Fruit fly (Drosophila melanogaster) whole organism, embryonic: ENCODE data around the gene Irbp.

Experiments
- Ada2b ChIP-seq: fragments of 200-800 bp; sonication (Bioruptor generic); IDR thresholded peaks from 2 replicates; pipeline ENCODE4 v1.3.6; 2022; ENCODE audit warnings: missing biosample characterization, missing genetic modification characterization
- B-H1 ChIP-seq: fragments of 200-800 bp; sonication (Bioruptor generic); IDR thresholded peaks from 3 replicates; pipeline ENCODE4 v1.3.6; 2022; ENCODE audit warnings: missing biosample characterization, missing genetic modification characterization
- B-H2 ChIP-seq: fragments of 200-800 bp; sonication (Bioruptor generic); optimal IDR thresholded peaks from 2 replicates; lab custom pipeline; 2018; ENCODE audit warnings: missing biosample characterization, mild to moderate bottlenecking, missing genetic modification characterization
- CG12155 ChIP-seq: fragments of 200-800 bp; sonication (Bioruptor generic); optimal IDR thresholded peaks from 3 replicates; lab custom pipeline; 2016; ENCODE audit warnings: missing biosample characterization, missing genetic modification characterization
- CG15601 ChIP-seq: fragments of 200-800 bp; sonication (Bioruptor generic); optimal IDR thresholded peaks from 3 replicates; lab custom pipeline; 2019; ENCODE audit warnings: missing biosample characterization, mild to moderate bottlenecking, missing genetic modification characterization, moderate library complexity
- CG17328 ChIP-seq: fragments of 200-800 bp; sonication (Bioruptor generic); IDR thresholded peaks from 2 replicates; pipeline ENCODE4 v1.3.6; 2022; ENCODE audit warnings: missing biosample characterization, missing genetic modification characterization
- CG17385 ChIP-seq: fragments of 200-800 bp; sonication (Bioruptor generic); optimal IDR thresholded peaks from 3 replicates; lab custom pipeline; 2018; ENCODE audit warnings: missing biosample characterization, mild to moderate bottlenecking, missing genetic modification characterization
- CG17912 ChIP-seq: fragments of 200-800 bp; sonication (Bioruptor generic); optimal IDR thresholded peaks from 2 replicates; lab custom pipeline; 2018; ENCODE audit warnings: missing biosample characterization, mild to moderate bottlenecking, missing genetic modification characterization
- CG18619 ChIP-seq: fragments of 200-800 bp; sonication (Bioruptor generic); optimal IDR thresholded peaks from 3 replicates; lab custom pipeline; 2017; ENCODE audit warnings: missing biosample characterization, mild to moderate bottlenecking, missing genetic modification characterization
- CG2678 ChIP-seq: fragments of 200-800 bp; sonication (Bioruptor generic); optimal IDR thresholded peaks from 3 replicates; lab custom pipeline; 2019; ENCODE audit warnings: missing biosample characterization, mild to moderate bottlenecking, missing genetic modification characterization, moderate library complexity
- CG30403 ChIP-seq: fragments of 200-800 bp; sonication (Bioruptor generic); optimal IDR thresholded peaks from 3 replicates; lab custom pipeline; 2016; ENCODE audit warnings: missing biosample characterization, missing genetic modification characterization
- CG33557 ChIP-seq: fragments of 200-800 bp; sonication (Bioruptor generic); optimal IDR thresholded peaks from 2 replicates; lab custom pipeline; 2019; ENCODE audit warnings: missing biosample characterization, mild to moderate bottlenecking, missing genetic modification characterization, moderate library complexity
- CG4360 ChIP-seq: fragments of 200-800 bp; sonication (Bioruptor generic); IDR thresholded peaks from 2 replicates; pipeline ENCODE4 v1.3.6; 2022; ENCODE audit warnings: missing biosample characterization, missing genetic modification characterization
- CG4424 ChIP-seq: fragments of 200-800 bp; sonication (Bioruptor generic); optimal IDR thresholded peaks from 3 replicates; lab custom pipeline; 2016; ENCODE audit warnings: missing biosample characterization, missing genetic modification characterization
- CG5180 ChIP-seq: fragments of 200-800 bp; sonication (Bioruptor generic); optimal IDR thresholded peaks from 3 replicates; lab custom pipeline; 2017; ENCODE audit warnings: missing biosample characterization, missing genetic modification characterization, mild to moderate bottlenecking, moderate library complexity, missing genetic modification reagents
- CG6765 ChIP-seq: fragments of 200-800 bp; sonication (Bioruptor generic); optimal IDR thresholded peaks from 3 replicates; lab custom pipeline; 2017; ENCODE audit warnings: missing biosample characterization, mild to moderate bottlenecking, missing genetic modification characterization
- CG7786 ChIP-seq: fragments of 200-800 bp; sonication (Bioruptor generic); optimal IDR thresholded peaks from 2 replicates; lab custom pipeline; 2016; ENCODE audit warnings: missing biosample characterization, missing genetic modification characterization
- CG7928 ChIP-seq: fragments of 200-800 bp; sonication (Bioruptor generic); optimal IDR thresholded peaks from 2 replicates; lab custom pipeline; 2017; ENCODE audit warnings: missing biosample characterization, mild to moderate bottlenecking, missing genetic modification characterization
- CG8924 ChIP-seq: fragments of 200-800 bp; optimal IDR thresholded peaks from 3 replicates; lab custom pipeline; 2019; ENCODE audit warnings: missing biosample characterization, mild to moderate bottlenecking, missing genetic modification characterization, moderate library complexity
- CG9932 ChIP-seq: fragments of 200-800 bp; sonication (Bioruptor generic); IDR thresholded peaks from 2 replicates; pipeline ENCODE4 v1.3.6; 2022; ENCODE audit warnings: missing biosample characterization, missing genetic modification characterization
- Dbx ChIP-seq: fragments of 200-800 bp; sonication (Bioruptor generic); IDR thresholded peaks from 3 replicates; pipeline ENCODE4 v1.3.6; 2022; ENCODE audit warnings: missing biosample characterization, missing genetic modification characterization
- Dip3 ChIP-seq: fragments of 200-800 bp; sonication (Bioruptor generic); optimal IDR thresholded peaks from 3 replicates; lab custom pipeline; 2016; ENCODE audit warnings: missing biosample characterization, missing genetic modification characterization
- Dp ChIP-seq: fragments of 200-800 bp; sonication (Bioruptor generic); optimal IDR thresholded peaks from 2 replicates; lab custom pipeline; 2018; ENCODE audit warnings: missing biosample characterization, mild to moderate bottlenecking, missing genetic modification characterization, moderate library complexity
- Gug ChIP-seq: fragments of 200-800 bp; sonication (Bioruptor generic); IDR thresholded peaks from 4 replicates; pipeline ENCODE4 v1.3.6; 2022; ENCODE audit warnings: missing biosample characterization, missing genetic modification characterization
- H2.0 ChIP-seq: fragments of 200-800 bp; sonication (Bioruptor generic); IDR thresholded peaks from 2 replicates; pipeline ENCODE4 v1.3.6; 2022; ENCODE audit warnings: missing biosample characterization, missing genetic modification characterization
- HHEX ChIP-seq: fragments of 200-800 bp; sonication (Bioruptor generic); optimal IDR thresholded peaks from 3 replicates; lab custom pipeline; 2017; ENCODE audit warnings: missing biosample characterization, mild to moderate bottlenecking, missing genetic modification characterization, missing genetic modification reagents
- Hr51 ChIP-seq, 2 experiments: fragments of 200-800 bp; sonication (Bioruptor generic); optimal IDR thresholded peaks; 2 replicates in 1 of 2; 3 replicates in 1 of 2; lab custom pipeline; 2016 to 2018; ENCODE audit warnings: missing biosample characterization in 2 of 2, missing genetic modification characterization in 2 of 2, mild to moderate bottlenecking in 1 of 2, moderate library complexity in 1 of 2
- Mad ChIP-seq: fragments of 200-800 bp; sonication (Bioruptor generic); optimal IDR thresholded peaks from 2 replicates; lab custom pipeline; 2016; ENCODE audit warnings: missing biosample characterization, missing genetic modification characterization
- Myb ChIP-seq: fragments of 200-800 bp; sonication (Bioruptor generic); optimal IDR thresholded peaks from 2 replicates; lab custom pipeline; 2016; ENCODE audit warnings: missing biosample characterization, missing genetic modification characterization
- Xbp1 ChIP-seq: fragments of 200-800 bp; sonication (Bioruptor generic); optimal IDR thresholded peaks from 3 replicates; lab custom pipeline; 2016; ENCODE audit warnings: missing biosample characterization, mild to moderate bottlenecking, missing genetic modification characterization
- ac ChIP-seq: fragments of 200-800 bp; sonication (Bioruptor generic); optimal IDR thresholded peaks from 3 replicates; lab custom pipeline; 2017; ENCODE audit warnings: missing biosample characterization, mild to moderate bottlenecking, missing genetic modification characterization
- al ChIP-seq: fragments of 200-800 bp; sonication (Bioruptor generic); IDR thresholded peaks from 2 replicates; pipeline ENCODE4 v1.3.6; 2022; ENCODE audit warnings: missing biosample characterization, missing genetic modification characterization
- dimm ChIP-seq: fragments of 200-800 bp; sonication (Bioruptor generic); IDR thresholded peaks from 2 replicates; pipeline ENCODE4 v1.3.6; 2022; ENCODE audit warnings: missing biosample characterization, missing genetic modification characterization
- disco-r ChIP-seq: fragments of 200-800 bp; sonication (Bioruptor generic); optimal IDR thresholded peaks from 2 replicates; lab custom pipeline; 2016; ENCODE audit warnings: missing biosample characterization, missing genetic modification characterization
- dm ChIP-seq: fragments of 200-800 bp; sonication (Bioruptor generic); optimal IDR thresholded peaks from 3 replicates; lab custom pipeline; 2016; ENCODE audit warnings: missing biosample characterization, missing genetic modification characterization
- ewg ChIP-seq: fragments of 200-800 bp; sonication (Bioruptor generic); optimal IDR thresholded peaks from 3 replicates; lab custom pipeline; 2017; ENCODE audit warnings: mild to moderate bottlenecking, missing biosample characterization, missing genetic modification reagents, missing genetic modification characterization
- exex ChIP-seq: fragments of 200-800 bp; sonication (Bioruptor generic); optimal IDR thresholded peaks from 4 replicates; lab custom pipeline; 2018; ENCODE audit warnings: missing biosample characterization, mild to moderate bottlenecking, missing genetic modification characterization, moderate library complexity
- eyg ChIP-seq: fragments of 200-800 bp; sonication (Bioruptor generic); optimal IDR thresholded peaks from 3 replicates; lab custom pipeline; 2016; ENCODE audit warnings: missing biosample characterization, missing genetic modification characterization
- gce ChIP-seq: fragments of 200-800 bp; sonication (Bioruptor generic); IDR thresholded peaks from 3 replicates; pipeline ENCODE4 v1.3.6; 2022; ENCODE audit warnings: missing biosample characterization, missing genetic modification characterization
- gro ChIP-seq: fragments of 200-800 bp; sonication (Bioruptor generic); optimal IDR thresholded peaks from 2 replicates; lab custom pipeline; 2016; ENCODE audit warnings: missing biosample characterization, missing genetic modification characterization
- nom ChIP-seq: fragments of 200-800 bp; sonication (Bioruptor generic); optimal IDR thresholded peaks from 2 replicates; lab custom pipeline; 2017; ENCODE audit warnings: missing biosample characterization, missing genetic modification characterization, mild to moderate bottlenecking, moderate library complexity, missing genetic modification reagents
- org-1 ChIP-seq: fragments of 200-800 bp; sonication (Bioruptor generic); optimal IDR thresholded peaks from 2 replicates; lab custom pipeline; 2017; ENCODE audit warnings: missing biosample characterization, missing genetic modification characterization
- pho ChIP-seq: fragments of 200-800 bp; sonication (Bioruptor generic); optimal IDR thresholded peaks from 2 replicates; lab custom pipeline; 2016; ENCODE audit warnings: missing biosample characterization, missing genetic modification characterization
- prd ChIP-seq, 3 experiments: fragments of >200 bp in 2 of 3; fragments of 200-800 bp in 1 of 3; sonication (Bioruptor generic) in 1 of 3; optimal IDR thresholded peaks in 2 of 3; IDR thresholded peaks in 1 of 3; 2 replicates in 2 of 3; 3 replicates in 1 of 3; pipeline versions ENCODE4 v1.3.6 to Lab custom; 2017 to 2022; ENCODE audit warnings: missing biosample characterization in 1 of 3, missing genetic modification characterization in 1 of 3
- repo ChIP-seq: fragments of 200-800 bp; sonication (Bioruptor generic); optimal IDR thresholded peaks from 2 replicates; lab custom pipeline; 2016; ENCODE audit warnings: missing biosample characterization, missing genetic modification characterization
- slou ChIP-seq: fragments of 200-800 bp; sonication (Bioruptor generic); optimal IDR thresholded peaks from 3 replicates; lab custom pipeline; 2016; ENCODE audit warnings: missing biosample characterization, missing genetic modification characterization
- tio ChIP-seq: fragments of 200-800 bp; sonication (Bioruptor generic); optimal IDR thresholded peaks from 2 replicates; lab custom pipeline; 2017; ENCODE audit warnings: missing biosample characterization, missing genetic modification characterization, inconsistent platforms
- trh ChIP-seq: fragments of 200-800 bp; sonication (Bioruptor generic); optimal IDR thresholded peaks from 2 replicates; lab custom pipeline; 2016; ENCODE audit warnings: missing biosample characterization, missing genetic modification characterization
- ttk ChIP-seq: fragments of 200-800 bp; sonication (Bioruptor generic); IDR thresholded peaks from 2 replicates; pipeline ENCODE4 v2.1.2; 2022; ENCODE audit warnings: missing biosample characterization, missing genetic modification characterization
- zfh1 ChIP-seq: fragments of 200-800 bp; sonication (Bioruptor generic); IDR thresholded peaks from 3 replicates; pipeline ENCODE4 v1.3.6; 2022; ENCODE audit warnings: missing biosample characterization, missing genetic modification characterization

Gene Irbp

DNA sequence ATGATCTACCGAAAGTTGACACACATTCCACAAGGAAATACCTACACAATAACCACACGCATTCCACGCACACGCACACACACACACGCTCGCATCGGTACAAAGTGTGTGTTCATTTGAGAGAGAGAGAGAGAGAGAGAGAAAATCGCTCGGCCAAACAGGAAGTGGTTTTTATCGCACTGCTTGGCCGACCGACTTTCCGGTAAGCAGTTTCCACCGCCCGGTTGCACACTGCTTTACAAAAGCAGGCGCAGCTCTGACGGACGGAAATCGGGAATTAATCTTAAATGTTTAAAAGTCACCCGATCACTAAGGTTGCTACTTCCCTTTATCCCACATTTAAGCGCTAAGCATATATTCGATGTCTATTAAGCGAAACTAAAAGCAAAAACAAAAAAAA is 17.0 kb upstream of the Irbp start (continued):
- peak; percentile 40; the same call in 1 of the 2 replicates for TF ChIP-seq dimm (GFP tag; lab: Robert Waterston, UW)
- peak; percentile 34; the same call in 1 of the 2 replicates for TF ChIP-seq CG4360 (GFP tag; lab: Robert Waterston, UW)
- TF ChIP-seq Mad (GFP tag; lab: Kevin White, UChicago), result peak; percentile 24
- no peak for TF ChIP-seq CG2678 (tag; lab: Kevin White, UChicago)
- TF ChIP-seq trh (GFP tag; lab: Kevin White, UChicago), result peak; percentile 60
- TF ChIP-seq disco-r (GFP tag; lab: Kevin White, UChicago), result peak; percentile 41
- peak; percentile 69 for TF ChIP-seq ewg (GFP tag; lab: Kevin White, UChicago)
- peak; percentile 59 for TF ChIP-seq CG15601 (tag; lab: Kevin White, UChicago)
- TF ChIP-seq prd (optimal IDR thresholded peaks at IDR 0.05; lab: Kevin White, UChicago), result no peak
- TF ChIP-seq prd (GFP tag; IDR thresholded peaks at IDR 0.05; lab: Robert Waterston, UW), result peak; percentile 76; the same call in 2 of the 3 replicates
- TF ChIP-seq tio, result peak; percentile 29
- TF ChIP-seq Dp, result no peak
- peak; percentile 54 for TF ChIP-seq eyg (GFP tag; lab: Kevin White, UChicago)
- TF ChIP-seq exex (tag; lab: Kevin White, UChicago), result no peak
- peak; percentile 45 for TF ChIP-seq CG5180 (GFP tag; lab: Kevin White, UChicago)
- TF ChIP-seq org-1 (GFP tag; lab: Kevin White, UChicago), result peak; percentile 33
- peak; percentile 78; the same call in 2 of the 3 replicates for TF ChIP-seq gce (GFP tag; lab: Robert Waterston, UW)
- TF ChIP-seq dm, result peak; percentile 50
- TF ChIP-seq slou (GFP tag; lab: Kevin White, UChicago), result peak; percentile 36
- TF ChIP-seq nom (GFP tag; lab: Kevin White, UChicago), result no peak
- TF ChIP-seq CG9932, result 0 out of 2 replicates have a peak, but pooled peaks have one; percentile 28
- no peak for TF ChIP-seq Dbx
- peak; percentile 64 for TF ChIP-seq Xbp1
- TF ChIP-seq CG7928, result no peak
- TF ChIP-seq pho (GFP tag; lab: Kevin White, UChicago), result no peak
- TF ChIP-seq CG12155 (GFP tag; lab: Kevin White, UChicago), result no peak
- peak; percentile 57; the same call in 2 of the 4 replicates for TF ChIP-seq Gug (GFP tag; lab: Robert Waterston, UW)
- no peak for TF ChIP-seq Dip3
- no peak for TF ChIP-seq repo
- no peak for TF ChIP-seq gro (GFP tag; lab: Kevin White, UChicago)
- peak; percentile 86 for TF ChIP-seq CG33557
- peak; percentile 8 for TF ChIP-seq Myb
- TF ChIP-seq CG17328 (GFP tag; lab: Robert Waterston, UW), result peak; percentile 82
- TF ChIP-seq CG4424 (GFP tag; lab: Kevin White, UChicago), result peak; percentile 77
- 0 out of 3 replicates have a peak, but pooled peaks have one; percentile 31 for TF ChIP-seq B-H1 (GFP tag; lab: Robert Waterston, UW)
- TF ChIP-seq CG30403 (GFP tag; lab: Kevin White, UChicago), result peak; percentile 23
- TF ChIP-seq CG17912 (GFP tag; lab: Kevin White, UChicago), result peak; percentile 81
- TF ChIP-seq al (GFP tag; lab: Robert Waterston, UW), result no peak
- TF ChIP-seq ac (GFP tag; lab: Kevin White, UChicago), result peak; percentile 94
- TF ChIP-seq CG17385 (GFP tag; lab: Kevin White, UChicago), result peak; percentile 67
- TF ChIP-seq ttk (GFP tag; lab: Robert Waterston, UW), result peak; percentile 65
- no peak for TF ChIP-seq B-H2
- TF ChIP-seq HHEX, result peak; percentile 79
- TF ChIP-seq CG18619 (GFP tag; lab: Kevin White, UChicago), result peak; percentile 73
- peak; percentile 27; the same call in 1 of the 2 replicates for TF ChIP-seq Ada2b (GFP tag; lab: Robert Waterston, UW)
- peak; percentile 39 for TF ChIP-seq CG8924
- peak; percentile 92 for TF ChIP-seq zfh1 (GFP tag; lab: Robert Waterston, UW)
- peak; percentile 57 for TF ChIP-seq H2.0
- peak; percentile 41 for TF ChIP-seq CG6765 (GFP tag; lab: Kevin White, UChicago)
- TF ChIP-seq Hr51 (GFP tag; optimal IDR thresholded peaks at IDR 0.05; lab: Kevin White, UChicago), result peak in 1 of 2 experiments; percentile 33
- no peak for TF ChIP-seq CG7786 (GFP tag; lab: Kevin White, UChicago)
